Fruit fly (Drosophila melanogaster): ENCODE measurements around the gene PyK.

- TF ChIP-seq CTCF (optimal IDR thresholded peaks at IDR 0.05) (no peak), CG8478 (optimal IDR thresholded peaks at IDR 0.05) (no peak)
Measured at dm6 chr3R:22402355-22402754, 35.0 kb downstream of the PyK start, which contains the start of gene CG13856.

All from S2 (cell line).